Fruit fly (Drosophila melanogaster): ENCODE measurements around the gene t-cup.

DNA sequence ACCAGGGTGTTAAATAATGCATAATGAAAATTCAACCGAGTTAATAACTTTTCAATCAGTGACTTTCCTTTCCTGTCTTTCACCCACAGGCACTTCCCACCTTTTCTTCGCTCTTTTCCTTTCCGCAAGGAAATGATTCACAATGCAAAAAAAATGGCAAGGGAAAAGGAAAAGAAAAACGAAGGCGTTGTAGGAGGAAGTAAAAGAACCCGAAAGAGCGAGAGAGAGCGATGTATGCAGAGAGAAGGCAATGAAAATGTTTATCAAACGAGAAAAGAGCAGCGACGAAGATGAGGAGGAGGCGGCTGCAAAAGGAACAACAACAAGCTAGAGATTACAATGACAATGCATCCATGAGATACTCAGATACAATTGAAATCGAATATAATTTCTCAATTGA, 46.7 kb upstream of the t-cup start:
- TF ChIP-seq psq (optimal IDR thresholded peaks at IDR 0.05) (no peak), insv (optimal IDR thresholded peaks at IDR 0.05) (no peak), h (optimal IDR thresholded peaks at IDR 0.05) (no peak), Sin3A (optimal IDR thresholded peaks at IDR 0.05) (no peak)

Measured in Kc167 (cell line).